Worm (Caenorhabditis elegans) whole organism, young adult: ENCODE results near the gene fbxa-72.

Experiments
- T07F8.4 ChIP-seq: sonication (generic microtip); optimal IDR thresholded peaks from 2 replicates; lab custom pipeline; 2016; ENCODE audit warnings: mild to moderate bottlenecking, missing genetic modification characterization, moderate library complexity, missing compliant biosample characterization
- bed-1 ChIP-seq: fragments of 200-800 bp; sonication (Bioruptor generic); IDR thresholded peaks from 2 replicates; pipeline ENCODE4 v1.3.6; 2022; ENCODE audit warnings: missing genetic modification reagents, missing genetic modification characterization, missing compliant biosample characterization
- die-1 ChIP-seq: sonication (generic microtip); optimal IDR thresholded peaks from 2 replicates; lab custom pipeline; 2016; ENCODE audit warnings: missing genotype, mild to moderate bottlenecking, missing genetic modification characterization, missing compliant biosample characterization
- dpl-1 ChIP-seq: fragments of 150-350 bp; optimal IDR thresholded peaks from 2 replicates; lab custom pipeline; 2014; ENCODE audit warnings: missing biosample characterization, missing genetic modification reagents, missing genetic modification characterization
- ets-4 ChIP-seq: fragments of 200-800 bp; sonication (Bioruptor generic); optimal IDR thresholded peaks from 2 replicates; lab custom pipeline; 2018; ENCODE audit warnings: mild to moderate bottlenecking, missing genetic modification characterization, missing compliant biosample characterization
- lag-1 ChIP-seq: fragments of 200-800 bp; sonication (Bioruptor generic); IDR thresholded peaks from 2 replicates; pipeline ENCODE4 v1.3.6; 2022; ENCODE audit warnings: missing genetic modification reagents, missing genetic modification characterization, missing compliant biosample characterization
- lin-54 ChIP-seq: fragments of 200-800 bp; sonication (Bioruptor generic); optimal IDR thresholded peaks from 2 replicates; lab custom pipeline; 2018; ENCODE audit warnings: mild to moderate bottlenecking, missing genetic modification characterization, missing compliant biosample characterization
- nhr-120 ChIP-seq: fragments of 200-800 bp; sonication (Bioruptor generic); IDR thresholded peaks from 2 replicates; pipeline ENCODE4 v1.3.6; 2022; ENCODE audit warnings: missing genetic modification characterization, missing compliant biosample characterization
- snpc-4 ChIP-seq, 5 experiments: fragments of 150-350 bp in 1 of 5; sonication (generic microtip) in 4 of 5; optimal IDR thresholded peaks; 2 replicates each; lab custom pipeline; 2014 to 2018; ENCODE audit warnings: missing genetic modification characterization in 5 of 5, missing biosample characterization in 3 of 5, antibody characterized with exemption in 2 of 5, mild to moderate bottlenecking in 2 of 5, missing compliant biosample characterization in 2 of 5, missing genotype in 2 of 5, moderate library complexity in 2 of 5, missing genetic modification reagents in 1 of 5
- sptf-2 ChIP-seq: fragments of 200-800 bp; sonication (Bioruptor generic); optimal IDR thresholded peaks from 2 replicates; lab custom pipeline; 2018; ENCODE audit warnings: mild to moderate bottlenecking, missing genetic modification characterization, missing compliant biosample characterization
- unc-62 ChIP-seq: fragments of 150-350 bp; optimal IDR thresholded peaks from 2 replicates; lab custom pipeline; 2014; ENCODE audit warnings: missing biosample characterization, missing genetic modification reagents, missing genetic modification characterization
- zim-3 ChIP-seq: sonication (generic microtip); optimal IDR thresholded peaks from 2 replicates; lab custom pipeline; 2017; ENCODE audit warnings: mild to moderate bottlenecking, missing genetic modification characterization, moderate library complexity, missing compliant biosample characterization
- ztf-22 ChIP-seq: fragments of 200-800 bp; sonication (Bioruptor generic); optimal IDR thresholded peaks from 2 replicates; lab custom pipeline; 2018; ENCODE audit warnings: mild to moderate bottlenecking, missing genetic modification characterization, moderate library complexity, missing compliant biosample characterization
- ztf-25 ChIP-seq: fragments of 200-800 bp; sonication (Bioruptor generic); IDR thresholded peaks from 2 replicates; pipeline ENCODE4 v1.3.6; 2022; ENCODE audit warnings: missing genetic modification reagents, missing genetic modification characterization, missing compliant biosample characterization

- TF ChIP-seq dpl-1 (no peak), ztf-25 (GFP tag; lab: Robert Waterston, UW) (no peak), snpc-4 (GFP tag; optimal IDR thresholded peaks at IDR 0.05; lab: Kevin White, UChicago) (no peak), snpc-4 (tag; optimal IDR thresholded peaks at IDR 0.05; lab: Kevin White, UChicago) (no peak), T07F8.4 (tag; lab: Kevin White, UChicago) (no peak), zim-3 (no peak), lag-1 (GFP tag; lab: Robert Waterston, UW) (no peak), bed-1 (GFP tag; lab: Robert Waterston, UW) (no peak), lin-54 (no peak), ets-4 (GFP tag; lab: Kevin White, UChicago) (no peak), die-1 (tag; lab: Kevin White, UChicago) (no peak), unc-62 (GFP tag; lab: Kevin White, UChicago) (no peak), nhr-120 (no peak), sptf-2 (GFP tag; lab: Kevin White, UChicago) (no peak), ztf-22 (GFP tag; lab: Kevin White, UChicago) (no peak)
Measured at ce11 chrV:627585-627984, 49.0 kb downstream of the fbxa-72 start, which contains the start of gene F48G7.8.
